Fruit fly (Drosophila melanogaster): Measurements from ENCODE around the gene CG12011.

The CG12011 gene

DNA sequence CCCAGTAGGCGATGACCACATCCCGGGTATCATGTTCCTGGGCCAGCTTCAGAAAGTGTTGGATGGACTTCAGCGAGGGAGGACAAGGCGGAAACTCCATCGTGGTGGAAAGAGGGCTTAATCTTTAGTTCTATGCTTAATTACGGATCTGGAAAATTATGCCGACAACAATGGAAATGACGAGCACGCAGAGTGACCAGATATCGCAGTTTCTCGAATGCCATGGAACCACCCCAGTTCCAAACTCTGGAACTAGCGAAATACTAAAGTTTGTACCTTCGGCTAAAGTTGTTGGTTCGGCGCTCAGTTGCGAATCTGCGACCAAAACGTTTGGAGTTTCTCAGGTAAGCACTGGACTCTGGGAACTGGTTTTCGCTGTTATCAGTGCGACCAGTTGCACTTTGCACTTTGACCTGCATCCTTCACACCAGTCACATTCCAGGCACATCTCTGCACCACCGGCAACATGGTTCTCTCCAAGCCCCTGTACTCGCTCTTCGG, 41.7 kb upstream of the CG12011 start, which contains the start of the genes CG7970 and Vta1:
Gene CG7970 (plus strand): TSS at position 51 of the 501 bp plus-strand sequence.
Gene Vta1 (minus strand): TSS at position 201 of the 501 bp plus-strand sequence.
- TF ChIP-seq bab1 (GFP tag; optimal IDR thresholded peaks at IDR 0.05) (peak; percentile 31), cnc (optimal IDR thresholded peaks at IDR 0.05) (no peak), CG11617 (GFP tag; optimal IDR thresholded peaks at IDR 0.05) (peak; percentile 16), Crg-1 (GFP tag; optimal IDR thresholded peaks at IDR 0.05) (peak; percentile 21), pad (GFP tag; optimal IDR thresholded peaks at IDR 0.05) (no peak), CG14711 (tag; optimal IDR thresholded peaks at IDR 0.05) (peak; percentile 17), CG33017 (tag; optimal IDR thresholded peaks at IDR 0.05) (peak; percentile 52), Hr96 (GFP tag; optimal IDR thresholded peaks at IDR 0.05) (no peak), CG7045 (GFP tag; optimal IDR thresholded peaks at IDR 0.05) (no peak), tj (GFP tag; optimal IDR thresholded peaks at IDR 0.05) (peak; percentile 9), CG12768 (GFP tag; optimal IDR thresholded peaks at IDR 0.05) (peak; percentile 93)

DNA sequence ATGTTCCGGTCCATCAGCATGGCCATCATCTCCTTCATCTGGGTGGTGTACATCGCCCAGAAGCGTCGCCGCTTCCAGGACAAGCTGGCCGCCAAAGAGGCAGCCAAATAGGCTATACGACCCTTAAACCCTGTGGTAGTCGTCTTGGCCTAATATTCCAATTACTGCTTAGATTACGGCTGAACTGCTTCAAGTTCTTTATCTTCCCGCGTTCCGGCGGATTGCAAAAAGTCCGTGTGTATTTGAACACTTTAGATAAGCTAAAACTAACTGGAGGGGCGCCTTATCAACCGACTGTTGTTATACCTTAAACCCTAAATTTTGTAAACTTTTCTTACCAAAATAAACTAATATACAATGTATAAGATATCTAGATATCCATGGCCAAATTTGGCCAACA, 40.7 kb upstream of the CG12011 start:
- no peak for TF ChIP-seq CG1620 (GFP tag; optimal IDR thresholded peaks at IDR 0.05)
- no peak for TF ChIP-seq kay (GFP tag; ENCODE audit: borderline replicate concordance)
- TF ChIP-seq cic (GFP tag; optimal IDR thresholded peaks at IDR 0.05), result peak; percentile 30

DNA sequence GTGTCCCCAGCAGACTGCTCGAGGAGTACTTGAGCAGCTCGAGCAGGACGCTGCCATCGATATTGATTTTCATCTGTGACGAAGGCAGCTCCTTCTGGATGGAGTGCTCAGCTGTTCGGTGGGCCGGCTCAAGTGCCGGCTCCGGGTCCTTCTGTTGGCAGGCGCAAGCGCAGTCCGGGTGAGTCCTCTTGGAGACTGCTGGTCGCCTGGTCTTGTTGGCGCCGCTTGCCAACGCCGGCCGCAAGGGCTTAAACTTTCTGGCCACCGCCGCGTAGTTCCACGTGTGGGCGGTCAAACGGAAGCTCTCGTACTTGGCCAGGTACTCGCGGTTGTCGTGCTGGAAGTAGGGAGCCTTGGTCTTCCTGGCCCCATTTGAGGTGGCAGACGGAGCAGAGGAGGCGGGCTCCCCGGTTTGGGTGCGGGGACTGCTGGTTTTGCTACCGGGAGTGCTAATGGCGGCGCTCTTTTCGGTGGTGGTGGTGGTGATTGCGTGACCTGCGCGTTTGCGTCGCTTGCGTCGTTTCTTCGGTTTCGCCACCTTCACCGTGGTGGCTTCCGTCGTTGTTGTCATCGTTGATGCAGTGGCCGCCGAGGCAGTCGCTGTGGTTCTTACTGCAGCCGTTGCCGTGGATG, 32.6 kb upstream of the CG12011 start:
- TF ChIP-seq Mnt (GFP tag; optimal IDR thresholded peaks at IDR 0.05), result peak; percentile 54
- TF ChIP-seq cic (GFP tag; optimal IDR thresholded peaks at IDR 0.05), result peak; percentile 12
- TF ChIP-seq CG7045 (GFP tag; optimal IDR thresholded peaks at IDR 0.05), result no peak
- TF ChIP-seq bab1 (GFP tag; optimal IDR thresholded peaks at IDR 0.05), result no peak

DNA sequence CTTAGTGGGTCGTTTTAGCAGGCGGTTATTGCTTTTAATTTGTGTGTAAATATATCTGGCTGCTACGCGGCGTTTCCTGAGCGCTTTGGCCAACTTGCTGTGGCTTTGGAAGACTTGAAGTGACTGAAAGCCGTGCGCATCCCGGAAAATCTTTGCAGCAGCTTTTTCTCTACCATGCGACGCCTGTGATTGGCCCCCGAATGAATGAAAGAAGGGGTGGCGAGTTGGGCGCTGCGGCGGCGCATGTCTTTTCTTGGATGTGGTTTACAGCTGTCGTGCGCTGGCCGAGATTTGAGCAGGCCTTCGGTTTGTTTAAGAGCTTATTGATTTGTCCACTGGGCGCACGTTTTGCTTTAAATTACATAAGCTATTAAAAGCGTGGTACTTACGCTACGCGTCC, 30.9 kb upstream of the CG12011 start:
- TF ChIP-seq tj (GFP tag; optimal IDR thresholded peaks at IDR 0.05) (no peak), Hr96 (GFP tag; optimal IDR thresholded peaks at IDR 0.05) (no peak), CG7101 (tag; optimal IDR thresholded peaks at IDR 0.05) (no peak), bab1 (GFP tag; optimal IDR thresholded peaks at IDR 0.05) (no peak), Crg-1 (GFP tag; optimal IDR thresholded peaks at IDR 0.05) (no peak)

DNA sequence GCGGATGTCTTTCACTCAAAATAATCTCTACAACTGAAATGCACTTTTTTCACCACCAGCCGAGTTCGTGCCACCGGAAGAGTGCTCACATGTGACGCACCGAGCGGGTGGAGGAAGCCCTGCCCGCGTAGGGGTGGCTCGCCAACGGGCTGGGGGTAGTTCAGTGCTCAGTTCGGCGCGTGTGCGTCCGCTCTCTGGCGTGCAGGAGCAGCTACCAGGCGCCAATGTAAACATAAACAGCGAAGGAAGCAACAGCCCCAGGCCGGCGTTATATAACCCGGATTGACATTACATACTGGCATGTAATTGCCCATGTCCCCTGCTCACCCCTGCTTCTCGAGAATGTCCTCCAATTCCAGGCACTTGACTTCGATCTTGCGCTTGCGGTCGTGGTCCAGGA, 30.2 kb upstream of the CG12011 start:
- no peak for TF ChIP-seq Mnt (GFP tag; optimal IDR thresholded peaks at IDR 0.05)
- no peak for TF ChIP-seq kay (GFP tag; ENCODE audit: borderline replicate concordance)
- no peak for TF ChIP-seq bab1 (GFP tag; optimal IDR thresholded peaks at IDR 0.05)
- no peak for TF ChIP-seq Hr96 (GFP tag; optimal IDR thresholded peaks at IDR 0.05)
- no peak for TF ChIP-seq tj (GFP tag; optimal IDR thresholded peaks at IDR 0.05)
- TF ChIP-seq CG7101 (tag; optimal IDR thresholded peaks at IDR 0.05), result no peak
- no peak for TF ChIP-seq toe (GFP tag; optimal IDR thresholded peaks at IDR 0.05)
- no peak for TF ChIP-seq cic (GFP tag; optimal IDR thresholded peaks at IDR 0.05)
- TF ChIP-seq CG5204 (GFP tag; optimal IDR thresholded peaks at IDR 0.05), result no peak
- TF ChIP-seq cnc (optimal IDR thresholded peaks at IDR 0.05), result no peak
- TF ChIP-seq CG14711 (tag; optimal IDR thresholded peaks at IDR 0.05), result no peak

DNA sequence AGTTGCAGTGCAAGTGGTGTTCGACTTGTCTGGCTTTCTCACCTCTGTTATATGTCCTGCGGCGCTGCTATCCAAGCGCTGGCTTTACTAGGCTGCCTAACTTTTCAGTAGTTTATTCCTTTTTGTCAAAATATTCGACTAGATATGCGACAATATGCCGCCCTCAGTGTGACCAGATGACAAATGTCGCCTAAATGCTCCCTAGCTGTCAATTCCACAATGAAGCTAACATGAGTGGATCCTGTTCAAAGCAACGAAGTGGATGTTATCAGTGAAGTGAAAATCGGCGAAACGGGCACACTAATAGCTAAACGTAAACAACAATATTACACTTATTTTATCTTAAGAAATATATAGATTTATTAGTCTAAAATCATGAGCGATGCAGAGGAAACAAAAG, 29.5 kb upstream of the CG12011 start, which contains the start of the genes Srrm234 and CG7974:
Gene Srrm234 (minus strand): TSS at position 189 of the 400 bp plus-strand sequence.
Gene CG7974 (plus strand): TSS at position 263 of the 400 bp plus-strand sequence.
- TF ChIP-seq CG14711 (tag; optimal IDR thresholded peaks at IDR 0.05), result peak; percentile 1
- TF ChIP-seq CG5204 (GFP tag; optimal IDR thresholded peaks at IDR 0.05), result no peak
- TF ChIP-seq Mnt (GFP tag; optimal IDR thresholded peaks at IDR 0.05), result peak; percentile 44
- peak; percentile 45 for TF ChIP-seq bab1 (GFP tag; optimal IDR thresholded peaks at IDR 0.05)

DNA sequence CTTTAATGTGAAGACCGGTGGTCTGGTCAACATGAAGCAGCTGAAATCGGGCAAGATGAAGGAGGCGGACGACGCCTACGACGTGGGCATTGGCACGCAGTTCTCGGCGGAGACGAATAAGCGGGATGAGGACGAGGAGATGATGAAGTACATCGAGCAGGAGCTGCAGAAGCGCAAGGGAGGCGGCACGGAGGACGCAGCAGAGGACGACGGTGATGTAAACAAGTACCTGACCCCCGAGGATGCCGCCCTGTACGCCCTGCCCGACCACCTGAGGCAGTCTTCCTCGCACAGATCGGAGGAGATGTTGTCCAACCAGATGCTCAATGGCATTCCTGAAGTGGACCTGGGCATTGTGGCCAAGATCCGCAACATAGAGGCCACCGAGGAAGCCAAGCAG, 28.9 kb upstream of the CG12011 start:
- TF ChIP-seq kay (GFP tag; ENCODE audit: borderline replicate concordance) (no peak), bab1 (GFP tag; optimal IDR thresholded peaks at IDR 0.05) (no peak), CG5204 (GFP tag; optimal IDR thresholded peaks at IDR 0.05) (no peak), CG12768 (GFP tag; optimal IDR thresholded peaks at IDR 0.05) (no peak), CG11617 (GFP tag; optimal IDR thresholded peaks at IDR 0.05) (no peak), CG1620 (GFP tag; optimal IDR thresholded peaks at IDR 0.05) (no peak), toe (GFP tag; optimal IDR thresholded peaks at IDR 0.05) (no peak), CG14711 (tag; optimal IDR thresholded peaks at IDR 0.05) (no peak), Crg-1 (GFP tag; optimal IDR thresholded peaks at IDR 0.05) (no peak), cic (GFP tag; optimal IDR thresholded peaks at IDR 0.05) (no peak), CG33017 (tag; optimal IDR thresholded peaks at IDR 0.05) (no peak), tj (GFP tag; optimal IDR thresholded peaks at IDR 0.05) (no peak), cnc (optimal IDR thresholded peaks at IDR 0.05) (no peak), Hr96 (GFP tag; optimal IDR thresholded peaks at IDR 0.05) (no peak), CG7045 (GFP tag; optimal IDR thresholded peaks at IDR 0.05) (no peak), CG7101 (tag; optimal IDR thresholded peaks at IDR 0.05) (no peak)

DNA sequence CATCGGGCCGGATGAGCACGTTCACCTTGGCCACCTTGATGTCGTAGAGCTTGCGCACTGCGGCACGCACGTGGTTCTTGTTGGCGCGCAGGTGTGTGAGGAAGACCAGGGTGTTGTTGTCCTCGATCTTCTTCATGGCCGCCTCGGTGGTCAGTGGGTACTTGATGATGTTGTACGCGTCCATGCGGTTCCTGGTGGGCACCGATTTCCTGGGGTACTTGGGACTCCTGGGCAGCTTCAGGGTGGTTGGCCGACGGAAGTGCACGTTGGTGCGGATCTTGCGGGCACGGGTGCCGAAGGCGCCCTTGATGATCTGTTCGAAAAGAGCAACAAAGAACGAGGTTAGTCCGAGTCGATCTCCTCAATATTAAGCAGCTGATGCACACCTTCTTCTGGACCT, 27.0 kb upstream of the CG12011 start:
- TF ChIP-seq bab1 (GFP tag; optimal IDR thresholded peaks at IDR 0.05) (no peak), CG11617 (GFP tag; optimal IDR thresholded peaks at IDR 0.05) (no peak), Clk (GFP tag; optimal IDR thresholded peaks at IDR 0.05) (no peak), CG1620 (GFP tag; optimal IDR thresholded peaks at IDR 0.05) (no peak), CG14711 (tag; optimal IDR thresholded peaks at IDR 0.05) (no peak), Hr96 (GFP tag; optimal IDR thresholded peaks at IDR 0.05) (no peak), ovo (GFP tag; optimal IDR thresholded peaks at IDR 0.05) (no peak), CG7101 (tag; optimal IDR thresholded peaks at IDR 0.05) (no peak), Crg-1 (GFP tag; optimal IDR thresholded peaks at IDR 0.05) (no peak), Mnt (GFP tag; optimal IDR thresholded peaks at IDR 0.05) (no peak), CG12768 (GFP tag; optimal IDR thresholded peaks at IDR 0.05) (no peak), toe (GFP tag; optimal IDR thresholded peaks at IDR 0.05) (no peak), CG5204 (GFP tag; optimal IDR thresholded peaks at IDR 0.05) (no peak), kay (GFP tag; ENCODE audit: borderline replicate concordance) (no peak), tj (GFP tag; optimal IDR thresholded peaks at IDR 0.05) (no peak)

Data from whole organism, adult.